Fruit fly (Drosophila melanogaster): ENCODE results near the gene CG18477.

The CG18477 gene

DNA sequence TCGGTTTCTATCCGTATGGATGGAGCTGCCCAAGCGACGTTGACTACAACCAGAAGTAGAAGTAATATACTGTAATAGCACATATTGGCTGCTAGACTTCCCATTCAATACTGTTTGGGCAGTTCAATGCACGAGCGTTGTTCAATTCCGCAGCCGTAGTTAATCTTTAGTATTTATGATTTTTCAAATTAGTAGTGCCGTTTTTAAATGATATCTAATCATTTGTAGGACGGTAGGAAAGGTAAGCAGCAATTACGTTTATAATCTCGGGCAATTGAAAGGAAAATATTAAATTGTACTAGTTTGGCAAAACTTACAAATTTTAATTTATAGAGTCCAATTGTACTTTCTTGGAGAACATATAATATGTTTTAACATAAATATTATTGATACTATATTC, 44.6 kb upstream of the CG18477 start, which contains the start of gene CG15253:
Gene CG15253, minus strand, starts transcription at position 101 of the 400 bp plus-strand sequence.
- TF ChIP-seq exex (tag; optimal IDR thresholded peaks at IDR 0.05) (peak; percentile 65), wek (GFP tag; optimal IDR thresholded peaks at IDR 0.05) (no peak), pfk (GFP tag; optimal IDR thresholded peaks at IDR 0.05) (no peak), trem (tag; optimal IDR thresholded peaks at IDR 0.05) (no peak), CG4404 (GFP tag; IDR thresholded peaks at IDR 0.05) (no peak), sim (GFP tag; IDR thresholded peaks at IDR 0.05) (no peak)

DNA sequence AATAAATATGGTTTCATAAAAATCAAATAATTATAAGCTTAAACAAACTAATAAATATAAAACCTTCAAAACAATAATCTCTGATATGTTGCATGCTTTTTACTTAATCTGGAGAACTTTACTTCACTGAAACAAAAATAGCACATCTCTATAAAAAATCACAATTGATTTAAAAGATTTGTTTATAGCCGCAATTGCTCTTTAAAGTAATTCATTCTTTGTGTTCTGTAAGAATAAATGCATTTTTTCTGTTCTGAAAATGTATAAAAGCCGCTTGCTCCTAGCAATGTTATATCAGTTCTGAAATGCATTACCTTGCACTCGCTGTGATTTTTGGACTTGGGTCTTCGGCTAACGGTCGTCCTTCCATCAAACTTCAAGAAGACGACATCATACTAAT, 44.1 kb upstream of the CG18477 start, which contains the start of gene CG11865:
Gene CG11865, plus strand, starts transcription at position 301 of the 400 bp plus-strand sequence.
- TF ChIP-seq vfl (GFP tag; optimal IDR thresholded peaks at IDR 0.05): no peak
- TF ChIP-seq lola (GFP tag; optimal IDR thresholded peaks at IDR 0.05): no peak
- TF ChIP-seq CG4360 (GFP tag; IDR thresholded peaks at IDR 0.05): no peak
- TF ChIP-seq NFAT (GFP tag; IDR thresholded peaks at IDR 0.05): no peak
- no peak for TF ChIP-seq ac (GFP tag; optimal IDR thresholded peaks at IDR 0.05)

DNA sequence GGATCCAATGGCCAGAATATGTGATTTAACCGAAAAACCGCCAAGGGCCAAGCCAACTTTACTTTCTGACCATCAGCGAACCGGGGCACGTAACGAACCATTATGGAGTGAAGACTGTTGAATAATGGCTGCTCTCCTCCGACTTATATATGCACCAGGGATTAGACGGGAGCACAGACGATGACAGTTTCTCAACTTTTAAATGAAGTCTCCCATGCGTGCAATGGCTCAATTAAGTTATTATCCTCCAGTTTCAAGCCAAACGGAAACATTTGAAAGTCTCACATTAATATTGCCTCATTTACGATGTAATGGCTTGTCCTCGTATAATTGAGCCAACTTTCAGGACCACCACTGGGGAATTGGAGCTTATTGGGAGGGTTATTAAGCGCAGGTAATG, 37.4 kb upstream of the CG18477 start, which contains the start of gene Or35a:
Gene Or35a, minus strand, starts transcription at position 101 of the 400 bp plus-strand sequence.
- no peak for TF ChIP-seq mam (GFP tag; optimal IDR thresholded peaks at IDR 0.05)
- TF ChIP-seq Ets65A (GFP tag): peak; percentile 44

DNA sequence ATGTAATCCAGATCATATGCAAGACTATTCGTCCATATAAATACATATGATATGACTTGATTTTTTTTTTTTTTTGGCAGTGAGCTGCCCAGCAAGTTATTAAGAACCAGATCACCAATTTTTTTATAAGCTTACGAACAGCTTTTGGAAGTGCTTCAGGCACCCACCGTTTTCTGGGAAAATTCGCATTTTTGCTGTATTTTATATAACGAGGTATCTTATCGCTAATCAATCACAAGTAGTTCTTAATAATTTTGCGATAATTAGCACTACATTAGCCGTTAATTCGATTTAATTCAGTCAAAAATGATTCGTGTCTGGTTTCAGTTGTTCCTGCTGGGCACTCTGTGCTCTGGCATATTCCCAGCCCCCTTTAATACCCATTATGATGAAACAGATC, 32.5 kb upstream of the CG18477 start, which contains the start of gene CG7631:
Gene CG7631, plus strand, starts transcription at position 301 of the 400 bp plus-strand sequence.
- TF ChIP-seq lmd (GFP tag; IDR thresholded peaks at IDR 0.05) (no peak), Ets65A (GFP tag) (peak; percentile 20), disco-r (GFP tag; optimal IDR thresholded peaks at IDR 0.05) (no peak), ase (GFP tag; IDR thresholded peaks at IDR 0.05) (no peak), Oaz (GFP tag; IDR thresholded peaks at IDR 0.05) (no peak)

DNA sequence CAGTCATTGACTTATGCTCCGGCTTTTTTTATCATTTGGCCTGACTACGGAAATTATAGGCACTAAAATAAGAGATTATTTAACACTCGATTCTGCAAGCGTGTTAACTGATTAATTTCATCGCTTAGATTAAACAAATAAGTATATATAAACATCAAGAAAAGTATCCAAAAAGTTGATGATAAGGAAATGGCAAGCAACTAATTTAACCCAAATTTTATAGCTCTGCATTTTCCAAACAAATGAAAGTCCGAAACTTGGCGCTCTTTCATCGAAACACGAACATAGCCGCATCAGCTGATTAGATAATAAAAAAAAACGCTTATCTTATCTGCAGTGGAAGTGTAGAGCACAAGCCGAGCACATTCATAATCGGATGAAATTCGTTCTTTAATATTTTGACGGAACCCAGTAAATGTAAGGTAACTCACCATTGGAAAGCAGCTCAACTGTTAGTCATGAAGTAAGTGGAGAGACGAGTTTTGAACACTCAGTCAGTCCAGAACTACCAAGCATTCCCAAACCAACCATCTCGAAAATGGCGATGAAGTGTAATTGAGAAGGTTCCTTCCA, 31.2 kb upstream of the CG18477 start, which contains the start of gene CG18480:
Gene CG18480, plus strand, starts transcription at position 407 of the 573 bp plus-strand sequence.
- TF ChIP-seq h (optimal IDR thresholded peaks at IDR 0.05) (no peak), CG10366 (GFP tag; IDR thresholded peaks at IDR 0.05) (peak; percentile 55), org-1 (GFP tag; optimal IDR thresholded peaks at IDR 0.05) (peak; percentile 0), CG6175 (GFP tag; IDR thresholded peaks at IDR 0.05) (no peak), pros (GFP tag; optimal IDR thresholded peaks at IDR 0.05) (no peak), CG4730 (GFP tag; IDR thresholded peaks at IDR 0.05) (no peak), pum (GFP tag; optimal IDR thresholded peaks at IDR 0.05) (peak; percentile 24), chn (GFP tag; optimal IDR thresholded peaks at IDR 0.05) (peak; percentile 25), CG10654 (GFP tag; optimal IDR thresholded peaks at IDR 0.05) (peak; percentile 7), gem (tag; optimal IDR thresholded peaks at IDR 0.05) (peak; percentile 62), Hr3 (GFP tag; optimal IDR thresholded peaks at IDR 0.05) (peak; percentile 18), CG7372 (GFP tag; IDR thresholded peaks at IDR 0.05) (no peak), cg (GFP tag; optimal IDR thresholded peaks at IDR 0.05) (no peak), Side (GFP tag; optimal IDR thresholded peaks at IDR 0.05) (no peak), CG17829 (tag; optimal IDR thresholded peaks at IDR 0.05) (no peak), CG31388 (GFP tag; optimal IDR thresholded peaks at IDR 0.05) (no peak), nau (GFP tag; optimal IDR thresholded peaks at IDR 0.05) (no peak), CG6254 (GFP tag; optimal IDR thresholded peaks at IDR 0.05) (no peak), CG16863 (GFP tag; optimal IDR thresholded peaks at IDR 0.05) (peak; percentile 0), CG2678 (tag; optimal IDR thresholded peaks at IDR 0.05) (peak; percentile 62), Antp (GFP tag; optimal IDR thresholded peaks at IDR 0.05) (peak; percentile 55), Chrac-16 (GFP tag; optimal IDR thresholded peaks at IDR 0.05) (peak; percentile 46), CG11456 (GFP tag; IDR thresholded peaks at IDR 0.05) (peak; percentile 73; the same call in 2 of the 3 replicates), stwl (tag; optimal IDR thresholded peaks at IDR 0.05) (no peak), CG14860 (GFP tag; IDR thresholded peaks at IDR 0.05; ENCODE audit: partially characterized antibody) (no peak), Dbx (GFP tag; IDR thresholded peaks at IDR 0.05) (0 out of 3 replicates have a peak, but pooled peaks have one; percentile 52), vnd (GFP tag; IDR thresholded peaks at IDR 0.05; ENCODE audit: partially characterized antibody) (no peak), tap (tag; optimal IDR thresholded peaks at IDR 0.05) (no peak)

Measured in whole organism, embryonic.